Worm (Caenorhabditis elegans) whole organism, early embryonic: ENCODE data around the gene clec-62.

ENCODE experiments used
- B0310.2 ChIP-seq: sonication (generic microtip); optimal IDR thresholded peaks from 2 replicates; lab custom pipeline; 2016; ENCODE audit warnings: mild to moderate bottlenecking, missing genetic modification characterization, missing compliant biosample characterization
- ama-1 ChIP-seq: fragments of 150-350 bp; optimal IDR thresholded peaks from 2 replicates; lab custom pipeline; 2014

DNA sequence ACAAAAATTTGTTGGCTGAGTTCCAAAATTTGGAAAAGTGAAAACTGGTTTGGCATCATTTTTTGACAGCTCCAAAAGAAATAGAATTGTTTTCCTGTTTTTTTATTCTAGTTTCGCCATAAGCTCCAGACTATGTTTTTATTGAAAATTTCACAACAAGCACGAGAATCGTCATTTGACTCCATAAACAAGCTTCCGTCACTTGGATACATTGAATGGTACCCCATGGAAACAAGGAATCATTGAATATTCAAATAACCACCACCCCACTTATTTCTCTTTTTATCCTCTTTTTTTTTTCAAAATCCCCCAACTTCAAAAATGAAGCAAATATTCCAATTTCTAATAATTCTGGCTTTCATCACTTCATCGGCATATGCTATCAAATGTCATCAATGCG lies 13.9 kb upstream of the clec-62 start, which contains the start of gene ddn-2:
- TF ChIP-seq B0310.2 (tag; lab: Kevin White, UChicago) (no peak), ama-1 (lab: Kevin White, UChicago) (no peak)
